Worm (Caenorhabditis elegans) whole organism, late embryonic: Measurements from ENCODE around the gene frpr-1.

Source experiments
- C08G9.2 ChIP-seq: sonication (generic microtip); optimal IDR thresholded peaks from 2 replicates; lab custom pipeline; 2016; ENCODE audit warnings: mild to moderate bottlenecking, missing genetic modification characterization, moderate library complexity, missing compliant biosample characterization
- C38D4.7 ChIP-seq: fragments of 200-800 bp; sonication (Bioruptor generic); optimal IDR thresholded peaks from 2 replicates; lab custom pipeline; 2018; ENCODE audit warnings: mild to moderate bottlenecking, missing genetic modification characterization, moderate library complexity, missing compliant biosample characterization
- K02D7.2 ChIP-seq: sonication (generic microtip); optimal IDR thresholded peaks from 2 replicates; lab custom pipeline; 2017; ENCODE audit warnings: mild to moderate bottlenecking, missing genetic modification characterization, missing compliant biosample characterization
- K09A11.1 ChIP-seq: sonication (generic microtip); optimal IDR thresholded peaks from 2 replicates; lab custom pipeline; 2017; ENCODE audit warnings: antibody characterized with exemption, mild to moderate bottlenecking, missing genetic modification characterization, missing compliant biosample characterization; ENCODE audit not compliant: insufficient read depth
- Y22D7AL.16 ChIP-seq: sonication (generic microtip); optimal IDR thresholded peaks from 2 replicates; lab custom pipeline; 2016; ENCODE audit warnings: missing genetic modification characterization, missing compliant biosample characterization
- ahr-1 ChIP-seq: sonication (generic microtip); optimal IDR thresholded peaks from 2 replicates; lab custom pipeline; 2016; ENCODE audit warnings: missing genetic modification characterization, missing compliant biosample characterization
- ceh-14 ChIP-seq: sonication (generic microtip); optimal IDR thresholded peaks from 2 replicates; lab custom pipeline; 2016; ENCODE audit warnings: missing genotype, missing genetic modification characterization, missing compliant biosample characterization
- ceh-18 ChIP-seq: sonication (generic microtip); optimal IDR thresholded peaks from 2 replicates; lab custom pipeline; 2016; ENCODE audit warnings: missing genetic modification characterization, missing compliant biosample characterization
- ceh-19 ChIP-seq: fragments of 200-800 bp; sonication (Bioruptor generic); optimal IDR thresholded peaks from 2 replicates; lab custom pipeline; 2018; ENCODE audit warnings: mild to moderate bottlenecking, missing genetic modification characterization, missing compliant biosample characterization
- ceh-2 ChIP-seq: sonication (generic microtip); optimal IDR thresholded peaks from 2 replicates; lab custom pipeline; 2016; ENCODE audit warnings: missing genotype, missing genetic modification characterization, missing compliant biosample characterization
- ceh-30 ChIP-seq: fragments of 150-350 bp; optimal IDR thresholded peaks from 2 replicates; lab custom pipeline; 2014; ENCODE audit warnings: missing biosample characterization, missing genetic modification characterization
- ceh-31 ChIP-seq: sonication (generic microtip); optimal IDR thresholded peaks from 2 replicates; lab custom pipeline; 2016; ENCODE audit warnings: missing genetic modification characterization, missing compliant biosample characterization
- ceh-34 ChIP-seq: sonication (generic microtip); optimal IDR thresholded peaks from 2 replicates; lab custom pipeline; 2016; ENCODE audit warnings: mild to moderate bottlenecking, missing genetic modification characterization, missing compliant biosample characterization
- ceh-6 ChIP-seq: fragments of 200-800 bp; sonication (Bioruptor generic); optimal IDR thresholded peaks from 2 replicates; lab custom pipeline; 2018; ENCODE audit warnings: mild to moderate bottlenecking, missing genetic modification characterization, missing compliant biosample characterization
- che-1 ChIP-seq: sonication (generic microtip); optimal IDR thresholded peaks from 2 replicates; lab custom pipeline; 2016; ENCODE audit warnings: mild to moderate bottlenecking, missing genetic modification characterization, missing compliant biosample characterization
- dve-1 ChIP-seq: sonication (generic microtip); optimal IDR thresholded peaks from 2 replicates; lab custom pipeline; 2017; ENCODE audit warnings: antibody characterized with exemption, mild to moderate bottlenecking, missing genetic modification characterization, missing compliant biosample characterization
- elt-4 ChIP-seq: sonication (generic microtip); optimal IDR thresholded peaks from 2 replicates; lab custom pipeline; 2016; ENCODE audit warnings: missing genetic modification characterization, missing compliant biosample characterization
- ets-4 ChIP-seq: sonication (generic microtip); optimal IDR thresholded peaks from 2 replicates; lab custom pipeline; 2016; ENCODE audit warnings: missing genetic modification characterization, missing compliant biosample characterization
- eyg-1 ChIP-seq: sonication (generic microtip); optimal IDR thresholded peaks from 2 replicates; lab custom pipeline; 2016; ENCODE audit warnings: missing genotype, missing genetic modification characterization, missing compliant biosample characterization
- fax-1 ChIP-seq: sonication (generic microtip); optimal IDR thresholded peaks from 2 replicates; lab custom pipeline; 2016; ENCODE audit warnings: missing genotype, missing genetic modification characterization, missing compliant biosample characterization
- fkh-10 ChIP-seq: fragments of 150-350 bp; optimal IDR thresholded peaks from 2 replicates; lab custom pipeline; 2014; ENCODE audit warnings: missing biosample characterization, missing genetic modification reagents, missing genetic modification characterization
- fkh-6 ChIP-seq: sonication (generic microtip); optimal IDR thresholded peaks from 2 replicates; lab custom pipeline; 2016; ENCODE audit warnings: missing genetic modification characterization, missing compliant biosample characterization
- gmeb-2 ChIP-seq: sonication (generic microtip); optimal IDR thresholded peaks from 2 replicates; lab custom pipeline; 2016; ENCODE audit warnings: missing genetic modification characterization, inconsistent platforms, missing compliant biosample characterization
- hlh-13 ChIP-seq: fragments of 200-800 bp; sonication (Bioruptor generic); optimal IDR thresholded peaks from 2 replicates; lab custom pipeline; 2018; ENCODE audit warnings: mild to moderate bottlenecking, missing genetic modification characterization, missing compliant biosample characterization
- hlh-15 ChIP-seq: sonication (generic microtip); optimal IDR thresholded peaks from 2 replicates; lab custom pipeline; 2016; ENCODE audit warnings: missing genetic modification characterization, missing compliant biosample characterization
- hlh-30 ChIP-seq: sonication (generic microtip); optimal IDR thresholded peaks from 2 replicates; lab custom pipeline; 2017; ENCODE audit warnings: antibody characterized with exemption, missing genetic modification characterization, missing compliant biosample characterization; ENCODE audit not compliant: insufficient read depth
- hlh-6 ChIP-seq: sonication (generic microtip); optimal IDR thresholded peaks from 2 replicates; lab custom pipeline; 2016; ENCODE audit warnings: missing genotype, missing genetic modification characterization, missing compliant biosample characterization
- hlh-8 ChIP-seq: sonication (generic microtip); optimal IDR thresholded peaks from 2 replicates; lab custom pipeline; 2016; ENCODE audit warnings: missing genotype, missing genetic modification characterization, missing compliant biosample characterization
- lim-6 ChIP-seq: sonication (generic microtip); optimal IDR thresholded peaks from 2 replicates; lab custom pipeline; 2016; ENCODE audit warnings: missing genetic modification characterization, missing compliant biosample characterization
- lin-11 ChIP-seq: fragments of 200-800 bp; sonication (Bioruptor generic); optimal IDR thresholded peaks from 2 replicates; lab custom pipeline; 2018; ENCODE audit warnings: mild to moderate bottlenecking, missing genetic modification characterization, missing compliant biosample characterization
- mec-3 ChIP-seq: sonication (generic microtip); optimal IDR thresholded peaks from 2 replicates; lab custom pipeline; 2016; ENCODE audit warnings: borderline replicate concordance, missing genetic modification characterization, missing compliant biosample characterization
- nhr-11 ChIP-seq: fragments of 150-350 bp; optimal IDR thresholded peaks from 2 replicates; lab custom pipeline; 2014; ENCODE audit warnings: missing biosample characterization, missing genetic modification characterization
- nhr-232 ChIP-seq: sonication (generic microtip); optimal IDR thresholded peaks from 2 replicates; lab custom pipeline; 2016; ENCODE audit warnings: missing genetic modification characterization, missing compliant biosample characterization
- npax-4 ChIP-seq: sonication (generic microtip); optimal IDR thresholded peaks from 2 replicates; lab custom pipeline; 2016; ENCODE audit warnings: missing genetic modification characterization, missing compliant biosample characterization
- odd-2 ChIP-seq: sonication (generic microtip); optimal IDR thresholded peaks from 2 replicates; lab custom pipeline; 2017; ENCODE audit warnings: antibody characterized with exemption, mild to moderate bottlenecking, missing genetic modification characterization, missing compliant biosample characterization
- pag-3 ChIP-seq: sonication (generic microtip); optimal IDR thresholded peaks from 2 replicates; lab custom pipeline; 2016; ENCODE audit warnings: missing compliant biosample characterization, missing genetic modification characterization, borderline replicate concordance
- pat-9 ChIP-seq: fragments of 200-800 bp; sonication (Bioruptor generic); optimal IDR thresholded peaks from 2 replicates; lab custom pipeline; 2018; ENCODE audit warnings: mild to moderate bottlenecking, missing genetic modification characterization, moderate library complexity, missing compliant biosample characterization
- pax-1 ChIP-seq: fragments of 150-350 bp; optimal IDR thresholded peaks from 2 replicates; lab custom pipeline; 2014; ENCODE audit warnings: missing biosample characterization, missing genetic modification characterization
- pha-2 ChIP-seq: sonication (generic microtip); optimal IDR thresholded peaks from 2 replicates; lab custom pipeline; 2017; ENCODE audit warnings: mild to moderate bottlenecking, missing genetic modification characterization, missing compliant biosample characterization
- pha-4 ChIP-seq: fragments of 150-350 bp; optimal IDR thresholded peaks from 2 replicates; lab custom pipeline; 2018; ENCODE audit warnings: missing biosample characterization, missing genetic modification reagents, missing genetic modification characterization
- pqm-1 ChIP-seq: sonication (generic microtip); optimal IDR thresholded peaks from 2 replicates; lab custom pipeline; 2016; ENCODE audit warnings: missing genetic modification characterization, missing compliant biosample characterization
- pros-1 ChIP-seq: fragments of 150-350 bp; optimal IDR thresholded peaks from 2 replicates; lab custom pipeline; 2014; ENCODE audit warnings: missing biosample characterization, missing genetic modification reagents, missing genetic modification characterization
- ref-2 ChIP-seq: sonication (generic microtip); optimal IDR thresholded peaks from 2 replicates; lab custom pipeline; 2016; ENCODE audit warnings: missing genetic modification characterization, missing compliant biosample characterization
- rnt-1 ChIP-seq: sonication (generic microtip); optimal IDR thresholded peaks from 2 replicates; lab custom pipeline; 2016; ENCODE audit warnings: missing genetic modification characterization, missing compliant biosample characterization
- sdc-2 ChIP-seq: sonication (generic microtip); optimal IDR thresholded peaks from 2 replicates; lab custom pipeline; 2016; ENCODE audit warnings: missing genotype, missing genetic modification characterization, missing compliant biosample characterization
- sox-4 ChIP-seq: sonication (generic microtip); optimal IDR thresholded peaks from 2 replicates; lab custom pipeline; 2017; ENCODE audit warnings: mild to moderate bottlenecking, missing genetic modification characterization, inconsistent platforms, missing compliant biosample characterization
- syd-9 ChIP-seq: sonication (generic microtip); optimal IDR thresholded peaks from 2 replicates; lab custom pipeline; 2016; ENCODE audit warnings: mild to moderate bottlenecking, missing genetic modification characterization, moderate library complexity, missing compliant biosample characterization
- tbx-2 ChIP-seq: sonication (generic microtip); optimal IDR thresholded peaks from 2 replicates; lab custom pipeline; 2016; ENCODE audit warnings: missing genetic modification characterization, missing compliant biosample characterization
- unc-3 ChIP-seq, 2 experiments: fragments of 200-800 bp in 1 of 2; sonication (Bioruptor generic) in 1 of 2; sonication (generic microtip) in 1 of 2; conservative IDR thresholded peaks in 1 of 2; optimal IDR thresholded peaks in 1 of 2; 2 replicates each; pipeline versions ENCODE4 v1.3.6 to Lab custom; 2016 to 2022; ENCODE audit warnings: missing compliant biosample characterization in 2 of 2, missing genetic modification characterization in 2 of 2, missing genetic modification reagents in 1 of 2
- unc-42 ChIP-seq: sonication (generic microtip); optimal IDR thresholded peaks from 2 replicates; lab custom pipeline; 2016; ENCODE audit warnings: missing genotype, missing genetic modification characterization, missing compliant biosample characterization
- unc-55 ChIP-seq: sonication (generic microtip); optimal IDR thresholded peaks from 2 replicates; lab custom pipeline; 2017; ENCODE audit warnings: missing biosample characterization, missing genetic modification reagents, missing genetic modification characterization
- zip-5 ChIP-seq: sonication (generic microtip); optimal IDR thresholded peaks from 2 replicates; lab custom pipeline; 2016; ENCODE audit warnings: missing genetic modification characterization, missing compliant biosample characterization
- ztf-16 ChIP-seq: sonication (generic microtip); optimal IDR thresholded peaks from 2 replicates; lab custom pipeline; 2017; ENCODE audit warnings: missing genetic modification characterization, missing compliant biosample characterization

frpr-1 gene

DNA sequence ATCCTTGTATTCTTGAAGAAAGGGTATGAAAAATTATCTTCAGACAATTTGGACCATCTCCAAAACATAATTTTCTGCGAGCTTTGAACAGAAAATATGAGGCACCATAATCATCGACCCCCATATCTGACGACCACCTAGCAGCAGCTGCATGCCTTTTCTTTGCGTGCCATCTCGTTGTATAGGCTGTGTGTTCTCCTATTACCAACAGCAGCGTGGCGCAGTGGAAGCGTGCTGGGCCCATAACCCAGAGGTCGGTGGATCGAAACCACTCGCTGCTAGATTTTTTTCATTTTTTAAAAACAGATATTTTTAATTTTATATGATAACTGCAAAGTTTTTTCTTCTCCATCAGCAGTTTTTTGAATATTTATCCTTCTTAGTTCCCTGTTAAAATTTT is 26.5 kb upstream of the frpr-1 start (continued):
- TF ChIP-seq pha-2 (tag; lab: Kevin White, UChicago), result peak; percentile 77
- TF ChIP-seq odd-2 (tag; lab: Kevin White, UChicago), result peak; percentile 61
- TF ChIP-seq hlh-8 (tag; lab: Kevin White, UChicago), result peak; percentile 27
- TF ChIP-seq hlh-30 (tag; lab: Kevin White, UChicago), result no peak
- TF ChIP-seq pros-1 (tag; lab: Kevin White, UChicago), result no peak
- peak; percentile 30 for TF ChIP-seq lim-6 (tag; lab: Kevin White, UChicago)
- TF ChIP-seq ceh-31 (tag; lab: Kevin White, UChicago), result peak; percentile 72
- TF ChIP-seq fkh-6 (tag; lab: Kevin White, UChicago), result peak; percentile 44
- TF ChIP-seq lin-11 (tag; lab: Kevin White, UChicago), result peak; percentile 84
- TF ChIP-seq elt-4 (tag; lab: Kevin White, UChicago), result no peak
- TF ChIP-seq rnt-1 (tag; lab: Kevin White, UChicago), result no peak
- TF ChIP-seq mec-3 (tag; lab: Kevin White, UChicago), result no peak
- peak; percentile 12 for TF ChIP-seq ztf-16 (tag; lab: Kevin White, UChicago)
- no peak for TF ChIP-seq syd-9 (tag; lab: Kevin White, UChicago)
- TF ChIP-seq eyg-1 (tag; lab: Kevin White, UChicago), result peak; percentile 69
- TF ChIP-seq K02D7.2 (tag; lab: Kevin White, UChicago), result peak; percentile 73
- TF ChIP-seq hlh-13 (GFP tag; lab: Kevin White, UChicago), result peak; percentile 77
- peak; percentile 84 for TF ChIP-seq Y22D7AL.16 (tag; lab: Kevin White, UChicago)
- TF ChIP-seq pqm-1, result no peak
- peak; percentile 87 for TF ChIP-seq che-1
- peak; percentile 27 for TF ChIP-seq K09A11.1 (tag; lab: Kevin White, UChicago)
- TF ChIP-seq unc-3 (GFP tag; conservative IDR thresholded peaks at IDR 0.05; lab: Robert Waterston, UW), result peak; percentile 89
- TF ChIP-seq unc-3 (tag; optimal IDR thresholded peaks at IDR 0.05; lab: Kevin White, UChicago), result peak; percentile 25
- TF ChIP-seq ahr-1, result peak; percentile 7
- no peak for TF ChIP-seq unc-42 (tag; lab: Kevin White, UChicago)
- no peak for TF ChIP-seq zip-5
- peak; percentile 75 for TF ChIP-seq C38D4.7 (GFP tag; lab: Kevin White, UChicago)
- TF ChIP-seq pax-1 (tag; lab: Kevin White, UChicago), result no peak
- TF ChIP-seq pha-4 (tag; lab: Kevin White, UChicago), result no peak
- peak; percentile 81 for TF ChIP-seq hlh-6 (tag; lab: Kevin White, UChicago)
- TF ChIP-seq ceh-19 (GFP tag; lab: Kevin White, UChicago), result peak; percentile 88
- TF ChIP-seq ceh-18 (tag; lab: Kevin White, UChicago), result no peak
- TF ChIP-seq ceh-30, result peak; percentile 49
- no peak for TF ChIP-seq pag-3
- peak; percentile 67 for TF ChIP-seq fax-1 (tag; lab: Kevin White, UChicago)
- TF ChIP-seq ceh-6 (GFP tag; lab: Kevin White, UChicago), result peak; percentile 70
- TF ChIP-seq hlh-15 (tag; lab: Kevin White, UChicago), result no peak
- TF ChIP-seq sdc-2, result peak; percentile 71
- peak; percentile 74 for TF ChIP-seq ceh-34 (tag; lab: Kevin White, UChicago)
- TF ChIP-seq dve-1, result no peak
- peak; percentile 69 for TF ChIP-seq nhr-232 (tag; lab: Kevin White, UChicago)
- TF ChIP-seq nhr-11 (tag; lab: Kevin White, UChicago), result no peak
- TF ChIP-seq ref-2, result peak; percentile 1
- peak; percentile 21 for TF ChIP-seq ets-4
- TF ChIP-seq gmeb-2 (tag; lab: Kevin White, UChicago), result peak; percentile 89
- TF ChIP-seq C08G9.2, result peak; percentile 55
- TF ChIP-seq ceh-2 (tag; lab: Kevin White, UChicago), result peak; percentile 80
- TF ChIP-seq unc-55 (GFP tag; lab: Kevin White, UChicago), result no peak
- no peak for TF ChIP-seq npax-4 (tag; lab: Kevin White, UChicago)
- peak; percentile 80 for TF ChIP-seq sox-4 (tag; lab: Kevin White, UChicago)
- peak; percentile 72 for TF ChIP-seq tbx-2 (tag; lab: Kevin White, UChicago)
- peak; percentile 70 for TF ChIP-seq ceh-14
- TF ChIP-seq fkh-10 (GFP tag; lab: Kevin White, UChicago), result no peak
- peak; percentile 71 for TF ChIP-seq pat-9 (tag; lab: Kevin White, UChicago)
